Worm (Caenorhabditis elegans) whole organism, L4 larva: ENCODE results near the gene Y54G11A.9.

ENCODE experiments used
- D1046.2 ChIP-seq: fragments of 200-800 bp; sonication (Bioruptor generic); IDR thresholded peaks from 2 replicates; pipeline ENCODE4 v1.3.6; 2022; ENCODE audit warnings: missing genetic modification characterization, missing compliant biosample characterization
- F26F4.8 ChIP-seq: fragments of 200-800 bp; sonication (Bioruptor generic); conservative IDR thresholded peaks from 2 replicates; pipeline ENCODE4 v1.3.6; 2022; ENCODE audit warnings: missing genetic modification characterization, missing compliant biosample characterization
- F37D6.2 ChIP-seq: sonication (generic microtip); optimal IDR thresholded peaks from 2 replicates; lab custom pipeline; 2016; ENCODE audit warnings: mild to moderate bottlenecking, missing genetic modification characterization, missing compliant biosample characterization
- F44E2.7 ChIP-seq: fragments of 200-800 bp; sonication (Bioruptor generic); IDR thresholded peaks from 2 replicates; pipeline ENCODE4 v2.1.2; 2022; ENCODE audit warnings: missing genetic modification characterization, missing compliant biosample characterization
- F49E8.2 ChIP-seq: sonication (generic microtip); optimal IDR thresholded peaks from 2 replicates; lab custom pipeline; 2016; ENCODE audit warnings: missing compliant biosample characterization, mild to moderate bottlenecking, missing genetic modification characterization, borderline replicate concordance
- T26A8.4 ChIP-seq: fragments of 200-800 bp; sonication (Bioruptor generic); IDR thresholded peaks from 2 replicates; pipeline ENCODE4 v1.3.6; 2022; ENCODE audit warnings: missing genetic modification characterization, missing compliant biosample characterization
- Y105C5A.15 ChIP-seq: fragments of 200-800 bp; sonication (Bioruptor generic); IDR thresholded peaks from 2 replicates; pipeline ENCODE4 v1.3.6; 2022; ENCODE audit warnings: missing genetic modification characterization, missing compliant biosample characterization
- Y48G9A.11 ChIP-seq: fragments of 200-800 bp; sonication (Bioruptor generic); IDR thresholded peaks from 2 replicates; pipeline ENCODE4 v1.3.6; 2022; ENCODE audit warnings: missing genetic modification reagents, missing genetic modification characterization, missing compliant biosample characterization
- Y75B8A.6 ChIP-seq: fragments of 200-800 bp; sonication (Bioruptor generic); IDR thresholded peaks from 2 replicates; pipeline ENCODE4 v1.3.6; 2022; ENCODE audit warnings: missing genetic modification reagents, missing genetic modification characterization, missing compliant biosample characterization
- ZK546.5 ChIP-seq, 2 experiments: sonication (generic microtip); optimal IDR thresholded peaks; 2 replicates each; lab custom pipeline; 2017; ENCODE audit warnings: missing biosample characterization in 2 of 2, missing genetic modification characterization in 2 of 2
- aly-2 ChIP-seq: sonication (generic microtip); optimal IDR thresholded peaks from 2 replicates; lab custom pipeline; 2018; ENCODE audit warnings: missing biosample characterization, missing genetic modification characterization
- ama-1 ChIP-seq: fragments of 150-350 bp; optimal IDR thresholded peaks from 2 replicates; lab custom pipeline; 2014; ENCODE audit warnings: inconsistent platforms, mixed read lengths
- attf-4 ChIP-seq: sonication (generic microtip); optimal IDR thresholded peaks from 3 replicates; lab custom pipeline; 2017; ENCODE audit warnings: missing biosample characterization, missing genetic modification characterization
- ceh-44 ChIP-seq: fragments of 200-800 bp; sonication (Bioruptor generic); IDR thresholded peaks from 2 replicates; pipeline ENCODE4 v1.3.6; 2022; ENCODE audit warnings: missing genetic modification reagents, missing genetic modification characterization, missing compliant biosample characterization
- ceh-62 ChIP-seq: sonication (generic microtip); optimal IDR thresholded peaks from 2 replicates; lab custom pipeline; 2017; ENCODE audit warnings: missing biosample characterization, missing genetic modification characterization
- ceh-82 ChIP-seq: sonication (generic microtip); optimal IDR thresholded peaks from 2 replicates; lab custom pipeline; 2017; ENCODE audit warnings: missing biosample characterization, missing genetic modification characterization
- ctbp-1 ChIP-seq: fragments of 200-800 bp; sonication (Bioruptor generic); IDR thresholded peaks from 2 replicates; pipeline ENCODE4 v1.3.6; 2022; ENCODE audit warnings: missing genetic modification reagents, missing genetic modification characterization, missing compliant biosample characterization
- daf-12 ChIP-seq: fragments of 150-350 bp; optimal IDR thresholded peaks from 2 replicates; lab custom pipeline; 2014; ENCODE audit warnings: missing biosample characterization, missing genetic modification reagents, missing genetic modification characterization
- dmd-6 ChIP-seq: fragments of 200-800 bp; sonication (Bioruptor generic); IDR thresholded peaks from 2 replicates; pipeline ENCODE4 v1.3.6; 2022; ENCODE audit warnings: missing genetic modification reagents, missing genetic modification characterization, missing compliant biosample characterization
- dmd-8 ChIP-seq: fragments of 200-800 bp; sonication (Bioruptor generic); IDR thresholded peaks from 2 replicates; pipeline ENCODE4 v1.3.6; 2022; ENCODE audit warnings: missing genetic modification characterization, missing compliant biosample characterization
- dmd-9 ChIP-seq: fragments of 200-800 bp; sonication (Bioruptor generic); IDR thresholded peaks from 2 replicates; pipeline ENCODE4 v1.3.6; 2022; ENCODE audit warnings: missing genetic modification reagents, missing genetic modification characterization, missing compliant biosample characterization
- duxl-1 ChIP-seq: sonication (generic microtip); optimal IDR thresholded peaks from 2 replicates; lab custom pipeline; 2016; ENCODE audit warnings: mild to moderate bottlenecking, missing genetic modification characterization, moderate library complexity, missing compliant biosample characterization; ENCODE audit not compliant: poor library complexity
- dve-1 ChIP-seq: sonication (generic microtip); optimal IDR thresholded peaks from 2 replicates; lab custom pipeline; 2017; ENCODE audit warnings: antibody characterized with exemption, mild to moderate bottlenecking, missing genetic modification characterization, missing compliant biosample characterization; ENCODE audit not compliant: insufficient read depth
- egl-43 ChIP-seq: fragments of 200-800 bp; sonication (Bioruptor generic); IDR thresholded peaks from 2 replicates; pipeline ENCODE4 v1.3.6; 2022; ENCODE audit warnings: missing genetic modification reagents, missing genetic modification characterization, missing compliant biosample characterization
- hif-1 ChIP-seq, 2 experiments: sonication (generic microtip); optimal IDR thresholded peaks; 2 replicates each; lab custom pipeline; 2016 to 2017; ENCODE audit warnings: missing compliant biosample characterization in 2 of 2, missing genetic modification characterization in 2 of 2, missing genetic modification reagents in 2 of 2, missing genotype in 2 of 2, mild to moderate bottlenecking in 1 of 2
- hlh-11 ChIP-seq: fragments of 200-800 bp; sonication (Bioruptor generic); optimal IDR thresholded peaks from 2 replicates; lab custom pipeline; 2018; ENCODE audit warnings: mild to moderate bottlenecking, missing genetic modification characterization, missing compliant biosample characterization
- hmg-1.1 ChIP-seq: fragments of 200-800 bp; sonication (Bioruptor generic); IDR thresholded peaks from 2 replicates; pipeline ENCODE4 v1.3.6; 2022; ENCODE audit warnings: missing genetic modification reagents, missing genetic modification characterization, missing compliant biosample characterization
- lim-7 ChIP-seq: fragments of 200-800 bp; sonication (Bioruptor generic); IDR thresholded peaks from 2 replicates; pipeline ENCODE4 v1.3.6; 2022; ENCODE audit warnings: missing genetic modification characterization, missing compliant biosample characterization
- lin-1 ChIP-seq: fragments of 200-800 bp; sonication (Bioruptor generic); IDR thresholded peaks from 2 replicates; pipeline ENCODE4 v1.3.6; 2022; ENCODE audit warnings: missing genetic modification reagents, missing genetic modification characterization, missing compliant biosample characterization
- lin-15B ChIP-seq: fragments of 150-350 bp; sonication (generic microtip); optimal IDR thresholded peaks from 3 replicates; lab custom pipeline; 2014; ENCODE audit warnings: missing biosample characterization, missing genetic modification characterization
- lin-38 ChIP-seq: fragments of 200-800 bp; sonication (Bioruptor generic); IDR thresholded peaks from 2 replicates; pipeline ENCODE4 v1.3.6; 2022; ENCODE audit warnings: missing genetic modification reagents, missing genetic modification characterization, missing compliant biosample characterization
- lin-39 ChIP-seq: fragments of 150-350 bp; optimal IDR thresholded peaks from 2 replicates; lab custom pipeline; 2014; ENCODE audit warnings: missing biosample characterization, missing genetic modification reagents, missing genetic modification characterization
- madf-5 ChIP-seq, 2 experiments: fragments of 200-800 bp; sonication (Bioruptor generic); IDR thresholded peaks; 2 replicates each; pipeline ENCODE4 v1.3.6; 2022; ENCODE audit warnings: missing compliant biosample characterization in 2 of 2, missing genetic modification characterization in 2 of 2
- mdl-1 ChIP-seq, 2 experiments: fragments of 150-350 bp in 1 of 2; sonication (generic microtip) in 1 of 2; optimal IDR thresholded peaks; 2 replicates each; lab custom pipeline; 2014 to 2017; ENCODE audit warnings: missing biosample characterization in 2 of 2, missing genetic modification characterization in 2 of 2
- mes-2 ChIP-seq: sonication (generic microtip); optimal IDR thresholded peaks from 2 replicates; lab custom pipeline; 2016; ENCODE audit warnings: missing genotype, mild to moderate bottlenecking, missing genetic modification characterization, missing compliant biosample characterization; ENCODE audit not compliant: poor library complexity, severe bottlenecking
- nhr-10 ChIP-seq: fragments of 150-350 bp; optimal IDR thresholded peaks from 2 replicates; lab custom pipeline; 2014; ENCODE audit warnings: missing biosample characterization, missing genetic modification characterization
- nhr-111 ChIP-seq: fragments of 200-800 bp; sonication (Bioruptor generic); optimal IDR thresholded peaks from 2 replicates; lab custom pipeline; 2018; ENCODE audit warnings: mild to moderate bottlenecking, missing genetic modification characterization, missing compliant biosample characterization
- nhr-237 ChIP-seq: sonication (generic microtip); optimal IDR thresholded peaks from 2 replicates; lab custom pipeline; 2017; ENCODE audit warnings: missing biosample characterization, missing genetic modification characterization
- nhr-25 ChIP-seq: sonication (generic microtip); optimal IDR thresholded peaks from 2 replicates; lab custom pipeline; 2017; ENCODE audit warnings: missing genetic modification characterization, mild to moderate bottlenecking, missing compliant biosample characterization, antibody characterized with exemption, moderate library complexity, borderline replicate concordance; ENCODE audit not compliant: insufficient read depth
- nhr-28 ChIP-seq: fragments of 150-350 bp; optimal IDR thresholded peaks from 2 replicates; lab custom pipeline; 2014; ENCODE audit warnings: missing biosample characterization, missing genetic modification characterization
- nhr-76 ChIP-seq: fragments of 150-350 bp; optimal IDR thresholded peaks from 2 replicates; lab custom pipeline; 2014; ENCODE audit warnings: missing biosample characterization, missing genetic modification characterization
- saeg-2 ChIP-seq: fragments of 200-800 bp; sonication (Bioruptor generic); IDR thresholded peaks from 2 replicates; pipeline ENCODE4 v1.3.6; 2022; ENCODE audit warnings: missing genetic modification reagents, missing genetic modification characterization, missing compliant biosample characterization
- set-16 ChIP-seq: fragments of 200-800 bp; sonication (Bioruptor generic); IDR thresholded peaks from 2 replicates; pipeline ENCODE4 v1.3.6; 2022; ENCODE audit warnings: missing genetic modification reagents, missing genetic modification characterization, missing compliant biosample characterization
- skn-1 ChIP-seq: fragments of 150-350 bp; optimal IDR thresholded peaks from 2 replicates; lab custom pipeline; 2014; ENCODE audit warnings: missing biosample characterization, missing genetic modification characterization
- snpc-1.2 ChIP-seq: fragments of 200-800 bp; sonication (Bioruptor generic); IDR thresholded peaks from 2 replicates; pipeline ENCODE4 v1.3.6; 2022; ENCODE audit warnings: missing genetic modification reagents, missing genetic modification characterization, missing compliant biosample characterization
- spr-1 ChIP-seq: sonication (generic microtip); optimal IDR thresholded peaks from 2 replicates; lab custom pipeline; 2016; ENCODE audit warnings: mild to moderate bottlenecking, missing genetic modification characterization, missing compliant biosample characterization
- tag-97 ChIP-seq: fragments of 200-800 bp; sonication (Bioruptor generic); IDR thresholded peaks from 2 replicates; pipeline ENCODE4 v1.3.6; 2022; ENCODE audit warnings: missing genetic modification characterization, missing compliant biosample characterization
- tra-1 ChIP-seq: fragments of 200-800 bp; sonication (Bioruptor generic); IDR thresholded peaks from 2 replicates; pipeline ENCODE4 v1.3.6; 2022; ENCODE audit warnings: missing genetic modification reagents, missing genetic modification characterization, missing compliant biosample characterization
- zag-1 ChIP-seq: fragments of 150-350 bp; optimal IDR thresholded peaks from 2 replicates; lab custom pipeline; 2014; ENCODE audit warnings: missing biosample characterization, missing genetic modification characterization
- zip-11 ChIP-seq: fragments of 200-800 bp; sonication (Bioruptor generic); IDR thresholded peaks from 2 replicates; pipeline ENCODE4 v1.3.6; 2022; ENCODE audit warnings: missing genetic modification characterization, missing compliant biosample characterization
- ztf-11 ChIP-seq: fragments of 150-350 bp; optimal IDR thresholded peaks from 2 replicates; lab custom pipeline; 2014; ENCODE audit warnings: missing biosample characterization, missing genetic modification characterization
- ztf-7 ChIP-seq: fragments of 150-350 bp; optimal IDR thresholded peaks from 2 replicates; lab custom pipeline; 2014; ENCODE audit warnings: missing biosample characterization, missing genetic modification characterization

The Y54G11A.9 gene

DNA sequence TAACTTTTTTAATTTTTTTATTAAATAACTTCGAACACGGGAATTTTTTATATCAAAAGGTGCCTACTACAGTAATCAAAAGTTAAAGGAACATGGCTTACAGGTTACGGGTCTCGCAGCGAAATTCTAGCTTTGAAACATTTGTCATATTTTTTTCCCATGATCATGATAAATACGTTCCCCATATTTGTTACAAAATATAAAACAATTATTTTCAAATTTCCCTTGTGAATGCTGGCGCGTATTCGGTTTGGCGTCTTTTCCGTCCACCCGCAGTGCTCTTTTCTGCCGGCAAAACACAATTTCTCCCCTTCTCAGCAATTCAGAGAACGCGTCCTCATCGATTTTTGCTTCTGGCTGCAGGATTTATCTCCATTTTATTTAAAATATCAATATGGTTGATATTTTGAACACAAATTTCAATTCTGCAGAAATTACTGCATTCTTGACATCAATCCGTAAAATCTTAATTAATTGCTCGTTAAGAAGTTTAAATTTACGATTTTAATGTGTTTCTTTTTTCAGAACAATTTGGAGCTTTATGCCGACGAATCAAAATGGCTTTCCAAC, 19.0 kb upstream of the Y54G11A.9 start, which contains the start of gene imb-2:
TSS of gene imb-2 (plus strand) at position 520 of the 570 bp plus-strand sequence.
- TF ChIP-seq tag-97 (GFP tag; lab: Robert Waterston, UW) (no peak), lin-39 (tag; lab: Kevin White, UChicago) (no peak), snpc-1.2 (GFP tag; lab: Robert Waterston, UW) (no peak), F26F4.8 (no peak), mes-2 (tag; lab: Kevin White, UChicago) (peak; percentile 70), egl-43 (GFP tag; lab: Robert Waterston, UW) (no peak), mdl-1 (tag; optimal IDR thresholded peaks at IDR 0.05; lab: Kevin White, UChicago) (peak in 1 of 2 experiments; percentile 16), ceh-82 (tag; lab: Kevin White, UChicago) (no peak), Y48G9A.11 (GFP tag; lab: Robert Waterston, UW) (no peak), lin-1 (GFP tag; lab: Robert Waterston, UW) (no peak), ztf-11 (tag; lab: Kevin White, UChicago) (no peak), Y105C5A.15 (GFP tag; lab: Robert Waterston, UW) (no peak), nhr-111 (GFP tag; lab: Kevin White, UChicago) (no peak), nhr-237 (tag; lab: Kevin White, UChicago) (no peak), dmd-6 (GFP tag; lab: Robert Waterston, UW) (0 out of 2 replicates have a peak, but pooled peaks have one; percentile 16), hmg-1.1 (GFP tag; lab: Robert Waterston, UW) (0 out of 2 replicates have a peak, but pooled peaks have one; percentile 43), saeg-2 (GFP tag; lab: Robert Waterston, UW) (no peak), spr-1 (tag; lab: Kevin White, UChicago) (no peak), hlh-11 (tag; lab: Kevin White, UChicago) (peak; percentile 26), daf-12 (no peak), tra-1 (GFP tag; lab: Robert Waterston, UW) (no peak), skn-1 (no peak), nhr-28 (peak; percentile 13), F44E2.7 (GFP tag; lab: Robert Waterston, UW) (no peak), ceh-44 (no peak), Y75B8A.6 (no peak), nhr-25 (no peak), F49E8.2 (tag; lab: Kevin White, UChicago) (peak; percentile 28), ceh-62 (tag; lab: Kevin White, UChicago) (no peak), dmd-8 (no peak), ZK546.5 (tag; optimal IDR thresholded peaks at IDR 0.05; lab: Kevin White, UChicago) (no peak), aly-2 (no peak), ama-1 (lab: Kevin White, UChicago) (no peak), lin-38 (GFP tag; lab: Robert Waterston, UW) (peak; percentile 61), lin-15B (tag; lab: Kevin White, UChicago) (no peak), D1046.2 (no peak), nhr-76 (tag; lab: Kevin White, UChicago) (no peak), attf-4 (tag; lab: Kevin White, UChicago) (no peak), duxl-1 (tag; lab: Kevin White, UChicago) (no peak), ctbp-1 (GFP tag; lab: Robert Waterston, UW) (no peak), zag-1 (tag; lab: Kevin White, UChicago) (no peak), ztf-7 (tag; lab: Kevin White, UChicago) (no peak), hif-1 (tag; optimal IDR thresholded peaks at IDR 0.05; lab: Kevin White, UChicago) (peak in 1 of 2 experiments; percentile 64), nhr-10 (tag; lab: Kevin White, UChicago) (no peak), lim-7 (GFP tag; lab: Robert Waterston, UW) (no peak), madf-5 (GFP tag; IDR thresholded peaks at IDR 0.05; lab: Robert Waterston, UW) (no peak), dmd-9 (GFP tag; lab: Robert Waterston, UW) (no peak), T26A8.4 (GFP tag; lab: Robert Waterston, UW) (no peak), set-16 (no peak), F37D6.2 (tag; lab: Kevin White, UChicago) (peak; percentile 25), dve-1 (peak; percentile 45), zip-11 (GFP tag; lab: Robert Waterston, UW) (no peak)
